Worm (Caenorhabditis elegans) whole organism, L2 larva: Measurements from ENCODE around the gene sprr-2.

ENCODE experiments used
- C34F6.9 ChIP-seq: fragments of 150-350 bp; optimal IDR thresholded peaks from 2 replicates; lab custom pipeline; 2014; ENCODE audit warnings: missing biosample characterization, missing genetic modification characterization
- F13H6.1 ChIP-seq: sonication (generic microtip); optimal IDR thresholded peaks from 2 replicates; lab custom pipeline; 2016; ENCODE audit warnings: missing genetic modification characterization, missing compliant biosample characterization
- R02D3.7 ChIP-seq: fragments of 150-350 bp; optimal IDR thresholded peaks from 2 replicates; lab custom pipeline; 2014; ENCODE audit warnings: missing biosample characterization, missing genetic modification characterization
- Y55F3AM.14 ChIP-seq: fragments of 200-800 bp; sonication (Bioruptor generic); optimal IDR thresholded peaks from 2 replicates; lab custom pipeline; 2018; ENCODE audit warnings: mild to moderate bottlenecking, missing genetic modification characterization, missing compliant biosample characterization
- ZK546.5 ChIP-seq: sonication (generic microtip); optimal IDR thresholded peaks from 2 replicates; lab custom pipeline; 2017; ENCODE audit warnings: missing biosample characterization, missing genetic modification characterization
- alr-1 ChIP-seq: fragments of 150-350 bp; optimal IDR thresholded peaks from 2 replicates; lab custom pipeline; 2014; ENCODE audit warnings: missing biosample characterization, missing genetic modification characterization
- aly-2 ChIP-seq: fragments of 150-350 bp; optimal IDR thresholded peaks from 2 replicates; lab custom pipeline; 2014; ENCODE audit warnings: missing biosample characterization, missing genetic modification characterization
- ama-1 ChIP-seq: fragments of 150-350 bp; optimal IDR thresholded peaks from 2 replicates; lab custom pipeline; 2018; ENCODE audit warnings: inconsistent platforms
- ceh-16 ChIP-seq: fragments of 150-350 bp; optimal IDR thresholded peaks from 2 replicates; lab custom pipeline; 2014; ENCODE audit warnings: missing biosample characterization, missing genetic modification characterization
- ceh-82 ChIP-seq: fragments of 150-350 bp; optimal IDR thresholded peaks from 2 replicates; lab custom pipeline; 2014; ENCODE audit warnings: missing biosample characterization, missing genetic modification characterization
- crh-2 ChIP-seq: sonication (generic microtip); optimal IDR thresholded peaks from 2 replicates; lab custom pipeline; 2017; ENCODE audit warnings: missing biosample characterization, missing genetic modification characterization
- dmd-4 ChIP-seq: sonication (generic microtip); optimal IDR thresholded peaks from 2 replicates; lab custom pipeline; 2017; ENCODE audit warnings: missing biosample characterization, missing genetic modification characterization
- egl-27 ChIP-seq: sonication (generic microtip); optimal IDR thresholded peaks from 3 replicates; lab custom pipeline; 2017; ENCODE audit warnings: missing biosample characterization, missing genetic modification reagents, missing genetic modification characterization
- elt-1 ChIP-seq: fragments of 150-350 bp; optimal IDR thresholded peaks from 2 replicates; lab custom pipeline; 2014; ENCODE audit warnings: missing biosample characterization, missing genetic modification characterization
- elt-3 ChIP-seq: sonication (generic microtip); optimal IDR thresholded peaks from 2 replicates; lab custom pipeline; 2017; ENCODE audit warnings: missing biosample characterization, missing genetic modification characterization
- fos-1 ChIP-seq: fragments of 150-350 bp; optimal IDR thresholded peaks from 2 replicates; lab custom pipeline; 2014; ENCODE audit warnings: missing biosample characterization, missing genetic modification characterization
- gmeb-1 ChIP-seq: fragments of 150-350 bp; optimal IDR thresholded peaks from 2 replicates; lab custom pipeline; 2014; ENCODE audit warnings: missing biosample characterization, missing genetic modification characterization
- lin-11 ChIP-seq: fragments of 150-350 bp; sonication (generic microtip); optimal IDR thresholded peaks from 2 replicates; lab custom pipeline; 2014; ENCODE audit warnings: missing biosample characterization, missing genetic modification characterization, inconsistent platforms, mixed read lengths
- lin-13 ChIP-seq: fragments of 150-350 bp; optimal IDR thresholded peaks from 2 replicates; lab custom pipeline; 2014; ENCODE audit warnings: missing biosample characterization, missing genetic modification reagents, missing genetic modification characterization
- lin-39 ChIP-seq: fragments of 150-350 bp; optimal IDR thresholded peaks from 2 replicates; lab custom pipeline; 2014; ENCODE audit warnings: missing biosample characterization, missing genetic modification reagents, missing genetic modification characterization
- lsy-2 ChIP-seq, 2 experiments: fragments of 150-350 bp in 1 of 2; sonication (generic microtip) in 1 of 2; optimal IDR thresholded peaks; 2 replicates each; lab custom pipeline; 2014 to 2017; ENCODE audit warnings: missing biosample characterization in 2 of 2, missing genetic modification characterization in 2 of 2
- mab-5 ChIP-seq: fragments of 150-350 bp; optimal IDR thresholded peaks from 2 replicates; lab custom pipeline; 2014; ENCODE audit warnings: missing biosample characterization, missing genetic modification characterization
- mbf-1 ChIP-seq: sonication (generic microtip); optimal IDR thresholded peaks from 2 replicates; lab custom pipeline; 2017; ENCODE audit warnings: missing biosample characterization, missing genetic modification characterization
- mdl-1 ChIP-seq, 2 experiments: fragments of 150-350 bp in 1 of 2; sonication (generic microtip) in 1 of 2; optimal IDR thresholded peaks; 2 replicates each; lab custom pipeline; 2017; ENCODE audit warnings: missing biosample characterization in 2 of 2, missing genetic modification characterization in 2 of 2
- nhr-10 ChIP-seq: sonication (generic microtip); optimal IDR thresholded peaks from 2 replicates; lab custom pipeline; 2017; ENCODE audit warnings: missing biosample characterization, missing genetic modification characterization
- nhr-11 ChIP-seq: fragments of 150-350 bp; optimal IDR thresholded peaks from 2 replicates; lab custom pipeline; 2014; ENCODE audit warnings: missing biosample characterization, missing genetic modification characterization
- nhr-12 ChIP-seq: fragments of 150-350 bp; optimal IDR thresholded peaks from 2 replicates; lab custom pipeline; 2014; ENCODE audit warnings: missing biosample characterization, missing genetic modification characterization
- nhr-129 ChIP-seq: fragments of 150-350 bp; optimal IDR thresholded peaks from 2 replicates; lab custom pipeline; 2014; ENCODE audit warnings: missing biosample characterization, missing genetic modification characterization
- nhr-21 ChIP-seq: fragments of 150-350 bp; optimal IDR thresholded peaks from 2 replicates; lab custom pipeline; 2014; ENCODE audit warnings: missing biosample characterization, missing genetic modification characterization
- nhr-23 ChIP-seq: fragments of 150-350 bp; optimal IDR thresholded peaks from 2 replicates; lab custom pipeline; 2014; ENCODE audit warnings: missing biosample characterization, missing genetic modification reagents, missing genetic modification characterization
- nhr-237 ChIP-seq: fragments of 150-350 bp; optimal IDR thresholded peaks from 2 replicates; lab custom pipeline; 2014; ENCODE audit warnings: missing biosample characterization, missing genetic modification characterization
- nhr-25 ChIP-seq: fragments of 150-350 bp; sonication (generic microtip); optimal IDR thresholded peaks from 3 replicates; lab custom pipeline; 2014; ENCODE audit warnings: missing biosample characterization, missing genetic modification characterization
- nhr-6 ChIP-seq: fragments of 150-350 bp; optimal IDR thresholded peaks from 2 replicates; lab custom pipeline; 2014; ENCODE audit warnings: missing biosample characterization, missing genetic modification characterization
- peb-1 ChIP-seq: fragments of 150-350 bp; optimal IDR thresholded peaks from 2 replicates; lab custom pipeline; 2014; ENCODE audit warnings: missing biosample characterization, missing genetic modification characterization
- sem-4 ChIP-seq: fragments of 150-350 bp; optimal IDR thresholded peaks from 2 replicates; lab custom pipeline; 2014; ENCODE audit warnings: missing biosample characterization, missing genetic modification reagents, missing genetic modification characterization
- skn-1 ChIP-seq: sonication (generic microtip); optimal IDR thresholded peaks from 2 replicates; lab custom pipeline; 2017; ENCODE audit warnings: missing biosample characterization, missing genetic modification characterization
- sma-3 ChIP-seq: sonication (generic microtip); optimal IDR thresholded peaks from 2 replicates; lab custom pipeline; 2016; ENCODE audit warnings: missing genetic modification reagents, missing genetic modification characterization, missing compliant biosample characterization
- sma-9 ChIP-seq, 2 experiments: fragments of 150-350 bp in 1 of 2; sonication (generic microtip) in 1 of 2; optimal IDR thresholded peaks; 2 replicates each; lab custom pipeline; 2014 to 2016; ENCODE audit warnings: missing genetic modification characterization in 2 of 2, mild to moderate bottlenecking in 1 of 2, missing biosample characterization in 1 of 2, missing compliant biosample characterization in 1 of 2, missing genetic modification reagents in 1 of 2, moderate library complexity in 1 of 2
- snpc-4 ChIP-seq: fragments of 150-350 bp; optimal IDR thresholded peaks from 2 replicates; lab custom pipeline; 2014; ENCODE audit warnings: missing biosample characterization, missing genetic modification characterization
- unc-55 ChIP-seq: fragments of 150-350 bp; sonication (generic microtip); optimal IDR thresholded peaks from 3 replicates; lab custom pipeline; 2014; ENCODE audit warnings: missing biosample characterization, missing genetic modification reagents, missing genetic modification characterization
- unc-62 ChIP-seq: fragments of 150-350 bp; optimal IDR thresholded peaks from 2 replicates; lab custom pipeline; 2014; ENCODE audit warnings: missing biosample characterization, missing genetic modification reagents, missing genetic modification characterization
- zag-1 ChIP-seq: fragments of 150-350 bp; optimal IDR thresholded peaks from 2 replicates; lab custom pipeline; 2014; ENCODE audit warnings: missing biosample characterization, missing genetic modification characterization
- ztf-1 ChIP-seq: fragments of 200-800 bp; sonication (Bioruptor generic); conservative IDR thresholded peaks from 2 replicates; pipeline ENCODE4 v1.3.6; 2022; ENCODE audit warnings: missing genetic modification characterization, missing compliant biosample characterization
- ztf-11 ChIP-seq: sonication (generic microtip); optimal IDR thresholded peaks from 2 replicates; lab custom pipeline; 2017; ENCODE audit warnings: missing biosample characterization, missing genetic modification characterization
- ztf-4 ChIP-seq: fragments of 150-350 bp; optimal IDR thresholded peaks from 2 replicates; lab custom pipeline; 2014; ENCODE audit warnings: missing biosample characterization, missing genetic modification characterization

The sprr-2 gene

DNA sequence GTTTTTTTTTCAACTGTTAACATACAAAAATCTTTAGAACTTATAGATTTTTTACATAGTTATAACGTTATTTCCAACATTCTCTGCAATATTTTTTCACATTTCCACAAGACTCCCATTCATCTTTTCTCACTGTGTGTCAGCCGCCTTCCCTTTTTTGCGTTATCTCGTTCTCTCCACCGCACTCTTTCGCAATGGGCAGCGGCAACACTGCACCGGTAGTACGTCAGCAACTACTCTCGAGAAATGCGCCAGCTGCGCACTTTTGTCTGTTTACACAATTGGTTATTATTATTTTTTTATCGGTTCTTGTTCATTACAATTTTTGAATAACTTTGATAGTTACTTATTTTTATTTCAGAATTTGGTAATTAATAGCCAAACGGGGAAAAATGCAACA is 46.3 kb upstream of the sprr-2 start, which contains the start of gene C05G5.2 (continued):
- peak; percentile 57 for TF ChIP-seq ztf-4 (tag; lab: Kevin White, UChicago)
- peak in 1 of 2 experiments; percentile 81 for TF ChIP-seq mdl-1 (tag; optimal IDR thresholded peaks at IDR 0.05; lab: Kevin White, UChicago)
- no peak for TF ChIP-seq alr-1 (tag; lab: Kevin White, UChicago)
- TF ChIP-seq ceh-16 (tag; lab: Kevin White, UChicago) = peak; percentile 46
- peak; percentile 91 for TF ChIP-seq nhr-25
- peak; percentile 98 for TF ChIP-seq fos-1 (tag; lab: Kevin White, UChicago)
- TF ChIP-seq snpc-4 (tag; lab: Kevin White, UChicago) = peak; percentile 80
- no peak for TF ChIP-seq nhr-12 (tag; lab: Kevin White, UChicago)
- peak; percentile 45 for TF ChIP-seq skn-1 (tag; lab: Kevin White, UChicago)
- peak; percentile 84 for TF ChIP-seq zag-1
- no peak for TF ChIP-seq ztf-1 (GFP tag; lab: Robert Waterston, UW)
- peak; percentile 77 for TF ChIP-seq lin-11 (tag; lab: Kevin White, UChicago)
- TF ChIP-seq nhr-237 = no peak
- no peak for TF ChIP-seq mbf-1
- no peak for TF ChIP-seq dmd-4 (tag; lab: Kevin White, UChicago)
- TF ChIP-seq lin-39 (tag; lab: Kevin White, UChicago) = no peak
- peak; percentile 5 for TF ChIP-seq ztf-11 (tag; lab: Kevin White, UChicago)
- TF ChIP-seq nhr-23 (tag; lab: Kevin White, UChicago) = no peak
- TF ChIP-seq peb-1 = no peak
- no peak for TF ChIP-seq elt-3 (tag; lab: Kevin White, UChicago)
- no peak for TF ChIP-seq ZK546.5 (tag; lab: Kevin White, UChicago)
- TF ChIP-seq crh-2 (tag; lab: Kevin White, UChicago) = peak; percentile 95
- TF ChIP-seq unc-55 (GFP tag; lab: Kevin White, UChicago) = peak; percentile 96
- TF ChIP-seq lin-13 (GFP tag; lab: Kevin White, UChicago) = peak; percentile 82
- TF ChIP-seq nhr-21 (tag; lab: Kevin White, UChicago) = peak; percentile 85

ce11 chrX:14751911-14752310 is 41.3 kb upstream of the sprr-2 start, which contains the start of gene C05G5.3:
Gene C05G5.3, minus strand, starts transcription at chrX:14752011.
- TF ChIP-seq sem-4 (tag; lab: Kevin White, UChicago) (no peak), nhr-21 (tag; lab: Kevin White, UChicago) (no peak), R02D3.7 (tag; lab: Kevin White, UChicago) (no peak), unc-55 (GFP tag; lab: Kevin White, UChicago) (no peak), aly-2 (no peak), nhr-12 (tag; lab: Kevin White, UChicago) (no peak), skn-1 (tag; lab: Kevin White, UChicago) (no peak), mdl-1 (tag; optimal IDR thresholded peaks at IDR 0.05; lab: Kevin White, UChicago) (no peak), dmd-4 (tag; lab: Kevin White, UChicago) (no peak)

DNA sequence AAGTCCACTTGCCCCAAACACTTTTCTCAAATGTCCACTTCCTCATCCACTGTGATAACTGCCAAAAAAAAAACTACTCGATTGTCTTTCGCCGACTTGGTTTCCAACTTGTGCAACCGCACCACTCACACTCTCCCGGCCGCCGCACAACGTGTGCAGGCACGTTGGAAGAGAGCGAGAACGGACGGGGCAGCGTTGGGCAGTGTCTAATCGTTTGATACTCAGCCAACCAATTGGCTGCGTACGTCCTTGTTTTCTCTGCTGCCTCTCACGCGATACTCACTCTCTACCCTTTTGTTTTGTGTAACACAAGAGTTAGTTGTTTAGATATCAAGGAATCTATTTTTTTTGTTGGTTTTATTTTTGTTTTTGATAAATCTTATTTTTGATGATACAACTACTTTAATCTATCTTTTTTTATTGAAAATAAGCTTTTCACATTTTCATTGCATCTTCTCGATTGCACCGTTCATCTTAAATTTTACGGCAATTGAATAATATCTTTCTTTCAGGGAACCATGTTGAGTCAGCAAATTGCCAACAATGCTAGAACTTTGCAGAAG is 39.6 kb upstream of the sprr-2 start, which contains the start of gene sucl-1:
TSS of gene sucl-1 (plus strand) at position 513 of the 563 bp plus-strand sequence.
- no peak for TF ChIP-seq ztf-11 (tag; lab: Kevin White, UChicago)
- peak; percentile 87 for TF ChIP-seq unc-55 (GFP tag; lab: Kevin White, UChicago)
- no peak for TF ChIP-seq ceh-16 (tag; lab: Kevin White, UChicago)
- peak; percentile 7 for TF ChIP-seq ceh-82 (tag; lab: Kevin White, UChicago)
- TF ChIP-seq nhr-25 = peak; percentile 86
- TF ChIP-seq lsy-2 (tag; optimal IDR thresholded peaks at IDR 0.05; lab: Kevin White, UChicago) = peak; percentile 45 to 82
- TF ChIP-seq nhr-23 (tag; lab: Kevin White, UChicago) = no peak
- TF ChIP-seq elt-3 (tag; lab: Kevin White, UChicago) = no peak
- no peak for TF ChIP-seq nhr-10 (tag; lab: Kevin White, UChicago)
- no peak for TF ChIP-seq unc-62 (GFP tag; lab: Kevin White, UChicago)
- TF ChIP-seq C34F6.9 (tag; lab: Kevin White, UChicago) = peak; percentile 89
- TF ChIP-seq sem-4 (tag; lab: Kevin White, UChicago) = peak; percentile 78
- TF ChIP-seq ztf-4 (tag; lab: Kevin White, UChicago) = peak; percentile 48
- TF ChIP-seq mbf-1 = no peak
- TF ChIP-seq Y55F3AM.14 (GFP tag; lab: Kevin White, UChicago) = peak; percentile 68
- TF ChIP-seq sma-3 (GFP tag; lab: Kevin White, UChicago) = peak; percentile 71
- TF ChIP-seq lin-39 (tag; lab: Kevin White, UChicago) = no peak
- TF ChIP-seq fos-1 (tag; lab: Kevin White, UChicago) = peak; percentile 92
- TF ChIP-seq ama-1 (lab: Kevin White, UChicago) = no peak
- peak; percentile 75 for TF ChIP-seq snpc-4 (tag; lab: Kevin White, UChicago)
- peak; percentile 71 for TF ChIP-seq lin-13 (GFP tag; lab: Kevin White, UChicago)
- TF ChIP-seq ztf-1 (GFP tag; lab: Robert Waterston, UW) = no peak
- peak; percentile 27 for TF ChIP-seq egl-27 (tag; lab: Kevin White, UChicago)
- TF ChIP-seq nhr-6 (tag; lab: Kevin White, UChicago) = peak; percentile 39
- no peak for TF ChIP-seq elt-1 (tag; lab: Kevin White, UChicago)
- TF ChIP-seq F13H6.1 (tag; lab: Kevin White, UChicago) = peak; percentile 90
- peak; percentile 64 for TF ChIP-seq lin-11 (tag; lab: Kevin White, UChicago)
- TF ChIP-seq mdl-1 (tag; optimal IDR thresholded peaks at IDR 0.05; lab: Kevin White, UChicago) = peak; percentile 54 to 82
- peak; percentile 76 for TF ChIP-seq mab-5
- peak; percentile 82 for TF ChIP-seq zag-1
- TF ChIP-seq gmeb-1 (tag; lab: Kevin White, UChicago) = peak; percentile 43
- peak; percentile 92 for TF ChIP-seq crh-2 (tag; lab: Kevin White, UChicago)
- TF ChIP-seq nhr-21 (tag; lab: Kevin White, UChicago) = peak; percentile 72
- peak; percentile 94 for TF ChIP-seq nhr-129 (tag; lab: Kevin White, UChicago)
- TF ChIP-seq nhr-11 (tag; lab: Kevin White, UChicago) = no peak
- no peak for TF ChIP-seq peb-1
- peak; percentile 92 for TF ChIP-seq sma-9 (GFP tag; optimal IDR thresholded peaks at IDR 0.05; lab: Kevin White, UChicago)
- TF ChIP-seq sma-9 (tag; optimal IDR thresholded peaks at IDR 0.05; lab: Kevin White, UChicago) = no peak
- no peak for TF ChIP-seq R02D3.7 (tag; lab: Kevin White, UChicago)
